Worm (Caenorhabditis elegans) whole organism, young adult: ENCODE data around the gene rfc-1.

Source experiments
- C17E4.6 ChIP-seq: fragments of 200-800 bp; sonication (Bioruptor generic); IDR thresholded peaks from 2 replicates; pipeline ENCODE4 v1.3.6; 2022; ENCODE audit warnings: missing genetic modification reagents, missing genetic modification characterization, missing compliant biosample characterization
- F10E7.11 ChIP-seq: sonication (generic microtip); optimal IDR thresholded peaks from 2 replicates; lab custom pipeline; 2017; ENCODE audit warnings: mild to moderate bottlenecking, missing genetic modification characterization, moderate library complexity, missing compliant biosample characterization
- F39B2.1 ChIP-seq: fragments of 200-800 bp; sonication (Bioruptor generic); IDR thresholded peaks from 2 replicates; pipeline ENCODE4 v1.3.6; 2022; ENCODE audit warnings: missing genetic modification reagents, missing genetic modification characterization, missing compliant biosample characterization
- F52B5.7 ChIP-seq: sonication (generic microtip); optimal IDR thresholded peaks from 2 replicates; lab custom pipeline; 2016; ENCODE audit warnings: mild to moderate bottlenecking, missing genetic modification characterization, missing compliant biosample characterization
- F55B11.4 ChIP-seq: sonication (generic microtip); optimal IDR thresholded peaks from 2 replicates; lab custom pipeline; 2016; ENCODE audit warnings: missing compliant biosample characterization, missing genetic modification characterization, borderline replicate concordance; ENCODE audit not compliant: insufficient read depth
- K11D2.4 ChIP-seq: fragments of 200-800 bp; sonication (Bioruptor generic); IDR thresholded peaks from 2 replicates; pipeline ENCODE4 v1.3.6; 2022; ENCODE audit warnings: missing genetic modification reagents, missing genetic modification characterization, missing compliant biosample characterization
- Y53G8AR.9 ChIP-seq: fragments of 200-800 bp; sonication (Bioruptor generic); conservative IDR thresholded peaks from 2 replicates; pipeline ENCODE4 v1.3.6; 2022; ENCODE audit warnings: missing genetic modification reagents, missing genetic modification characterization, missing compliant biosample characterization
- akir-1 ChIP-seq: fragments of 200-800 bp; sonication (Bioruptor generic); optimal IDR thresholded peaks from 2 replicates; lab custom pipeline; 2018; ENCODE audit warnings: mild to moderate bottlenecking, missing genetic modification characterization, moderate library complexity, missing compliant biosample characterization
- ama-1 ChIP-seq, 3 experiments: fragments of 150-350 bp in 1 of 3; sonication (generic microtip) in 2 of 3; optimal IDR thresholded peaks; 2 replicates each; lab custom pipeline; 2014 to 2018; ENCODE audit warnings: missing biosample characterization in 2 of 3, missing genetic modification characterization in 2 of 3, missing genetic modification reagents in 2 of 3
- aptf-3 ChIP-seq: fragments of 200-800 bp; sonication (Bioruptor generic); IDR thresholded peaks from 2 replicates; pipeline ENCODE4 v1.3.6; 2022; ENCODE audit warnings: missing genetic modification characterization, missing compliant biosample characterization
- ccch-3 ChIP-seq: fragments of 200-800 bp; sonication (Bioruptor generic); optimal IDR thresholded peaks from 2 replicates; lab custom pipeline; 2018; ENCODE audit warnings: mild to moderate bottlenecking, missing genetic modification characterization, missing compliant biosample characterization
- cebp-1 ChIP-seq, 2 experiments: fragments of 200-800 bp in 1 of 2; sonication (Bioruptor generic) in 1 of 2; sonication (generic microtip) in 1 of 2; IDR thresholded peaks in 1 of 2; optimal IDR thresholded peaks in 1 of 2; 2 replicates each; pipeline versions ENCODE4 v1.3.6 to Lab custom; 2017 to 2022; ENCODE audit warnings: missing compliant biosample characterization in 2 of 2, missing genetic modification characterization in 2 of 2, mild to moderate bottlenecking in 1 of 2, missing genetic modification reagents in 1 of 2, moderate library complexity in 1 of 2
- ceh-27 ChIP-seq: fragments of 200-800 bp; sonication (Bioruptor generic); optimal IDR thresholded peaks from 2 replicates; lab custom pipeline; 2018; ENCODE audit warnings: mild to moderate bottlenecking, missing genetic modification characterization, moderate library complexity, missing compliant biosample characterization
- ceh-58 ChIP-seq: fragments of 200-800 bp; sonication (Bioruptor generic); IDR thresholded peaks from 2 replicates; pipeline ENCODE4 v1.3.6; 2022; ENCODE audit warnings: missing genetic modification characterization, missing compliant biosample characterization
- chd-7 ChIP-seq: sonication (generic microtip); optimal IDR thresholded peaks from 2 replicates; lab custom pipeline; 2016; ENCODE audit warnings: mild to moderate bottlenecking, missing genetic modification characterization, moderate library complexity, missing compliant biosample characterization
- dpff-1 ChIP-seq: sonication (generic microtip); optimal IDR thresholded peaks from 2 replicates; lab custom pipeline; 2017; ENCODE audit warnings: mild to moderate bottlenecking, missing genetic modification characterization, missing compliant biosample characterization
- efl-1 ChIP-seq: fragments of 150-350 bp; optimal IDR thresholded peaks from 2 replicates; lab custom pipeline; 2014; ENCODE audit warnings: missing biosample characterization, missing genetic modification reagents, missing genetic modification characterization
- egl-18 ChIP-seq: fragments of 200-800 bp; sonication (Bioruptor generic); IDR thresholded peaks from 2 replicates; pipeline ENCODE4 v1.3.6; 2022; ENCODE audit warnings: missing genetic modification reagents, missing genetic modification characterization, missing compliant biosample characterization
- him-1 ChIP-seq: sonication (generic microtip); optimal IDR thresholded peaks from 2 replicates; lab custom pipeline; 2016; ENCODE audit warnings: missing genotype, missing genetic modification reagents, missing genetic modification characterization, missing compliant biosample characterization
- hmg-20 ChIP-seq: fragments of 200-800 bp; sonication (Bioruptor generic); IDR thresholded peaks from 2 replicates; pipeline ENCODE4 v1.3.6; 2022; ENCODE audit warnings: missing genetic modification reagents, missing genetic modification characterization, missing compliant biosample characterization
- let-607 ChIP-seq, 2 experiments: fragments of 200-800 bp in 1 of 2; sonication (Bioruptor generic) in 1 of 2; sonication (generic microtip) in 1 of 2; optimal IDR thresholded peaks; 2 replicates each; lab custom pipeline; 2016 to 2018; ENCODE audit warnings: mild to moderate bottlenecking in 2 of 2, missing compliant biosample characterization in 2 of 2, missing genetic modification characterization in 2 of 2, moderate library complexity in 2 of 2, missing genotype in 1 of 2
- lin-54 ChIP-seq: fragments of 200-800 bp; sonication (Bioruptor generic); optimal IDR thresholded peaks from 2 replicates; lab custom pipeline; 2018; ENCODE audit warnings: mild to moderate bottlenecking, missing genetic modification characterization, missing compliant biosample characterization
- madf-10 ChIP-seq: sonication (generic microtip); optimal IDR thresholded peaks from 2 replicates; lab custom pipeline; 2016; ENCODE audit warnings: mild to moderate bottlenecking, missing genetic modification characterization, missing compliant biosample characterization
- mcd-1 ChIP-seq: fragments of 200-800 bp; sonication (Bioruptor generic); IDR thresholded peaks from 2 replicates; pipeline ENCODE4 v1.3.6; 2022; ENCODE audit warnings: missing genetic modification reagents, missing genetic modification characterization, missing compliant biosample characterization
- nfya-2 ChIP-seq: fragments of 200-800 bp; sonication (Bioruptor generic); IDR thresholded peaks from 2 replicates; pipeline ENCODE4 v1.3.6; 2022; ENCODE audit warnings: missing genetic modification reagents, missing genetic modification characterization, missing compliant biosample characterization
- rcor-1 ChIP-seq: fragments of 200-800 bp; sonication (Bioruptor generic); IDR thresholded peaks from 2 replicates; pipeline ENCODE4 v1.3.6; 2022; ENCODE audit warnings: missing genetic modification reagents, missing genetic modification characterization, missing compliant biosample characterization
- repo-1 ChIP-seq: sonication (generic microtip); optimal IDR thresholded peaks from 2 replicates; lab custom pipeline; 2017; ENCODE audit warnings: mild to moderate bottlenecking, missing genetic modification characterization, missing compliant biosample characterization
- somi-1 ChIP-seq: fragments of 200-800 bp; sonication (Bioruptor generic); optimal IDR thresholded peaks from 2 replicates; lab custom pipeline; 2018; ENCODE audit warnings: mild to moderate bottlenecking, missing genetic modification characterization, missing compliant biosample characterization
- tbx-9 ChIP-seq: sonication (generic microtip); optimal IDR thresholded peaks from 2 replicates; lab custom pipeline; 2016; ENCODE audit warnings: borderline replicate concordance, missing genetic modification characterization, inconsistent platforms, missing compliant biosample characterization
- unc-130 ChIP-seq: sonication (generic microtip); optimal IDR thresholded peaks from 2 replicates; lab custom pipeline; 2016; ENCODE audit warnings: missing genetic modification reagents, missing genetic modification characterization, missing compliant biosample characterization
- unc-62 ChIP-seq: fragments of 150-350 bp; optimal IDR thresholded peaks from 2 replicates; lab custom pipeline; 2014; ENCODE audit warnings: missing biosample characterization, missing genetic modification reagents, missing genetic modification characterization
- xnd-1 ChIP-seq: sonication (generic microtip); optimal IDR thresholded peaks from 2 replicates; lab custom pipeline; 2016; ENCODE audit warnings: missing genotype, missing genetic modification reagents, missing genetic modification characterization, missing compliant biosample characterization
- zfh-2 ChIP-seq: fragments of 200-800 bp; sonication (Bioruptor generic); conservative IDR thresholded peaks from 2 replicates; pipeline ENCODE4 v1.3.6; 2022; ENCODE audit warnings: missing genetic modification reagents, missing genetic modification characterization, missing compliant biosample characterization
- zim-3 ChIP-seq: sonication (generic microtip); optimal IDR thresholded peaks from 2 replicates; lab custom pipeline; 2017; ENCODE audit warnings: mild to moderate bottlenecking, missing genetic modification characterization, moderate library complexity, missing compliant biosample characterization
- ztf-26 ChIP-seq: sonication (generic microtip); optimal IDR thresholded peaks from 2 replicates; lab custom pipeline; 2017; ENCODE audit warnings: missing genetic modification characterization, missing compliant biosample characterization
- ztf-28 ChIP-seq: fragments of 200-800 bp; sonication (Bioruptor generic); IDR thresholded peaks from 2 replicates; pipeline ENCODE4 v1.3.6; 2022; ENCODE audit warnings: missing genetic modification reagents, missing genetic modification characterization, missing compliant biosample characterization
- ztf-3 ChIP-seq: fragments of 200-800 bp; sonication (Bioruptor generic); optimal IDR thresholded peaks from 2 replicates; lab custom pipeline; 2018; ENCODE audit warnings: mild to moderate bottlenecking, missing genetic modification characterization, missing compliant biosample characterization

rfc-1 gene

DNA sequence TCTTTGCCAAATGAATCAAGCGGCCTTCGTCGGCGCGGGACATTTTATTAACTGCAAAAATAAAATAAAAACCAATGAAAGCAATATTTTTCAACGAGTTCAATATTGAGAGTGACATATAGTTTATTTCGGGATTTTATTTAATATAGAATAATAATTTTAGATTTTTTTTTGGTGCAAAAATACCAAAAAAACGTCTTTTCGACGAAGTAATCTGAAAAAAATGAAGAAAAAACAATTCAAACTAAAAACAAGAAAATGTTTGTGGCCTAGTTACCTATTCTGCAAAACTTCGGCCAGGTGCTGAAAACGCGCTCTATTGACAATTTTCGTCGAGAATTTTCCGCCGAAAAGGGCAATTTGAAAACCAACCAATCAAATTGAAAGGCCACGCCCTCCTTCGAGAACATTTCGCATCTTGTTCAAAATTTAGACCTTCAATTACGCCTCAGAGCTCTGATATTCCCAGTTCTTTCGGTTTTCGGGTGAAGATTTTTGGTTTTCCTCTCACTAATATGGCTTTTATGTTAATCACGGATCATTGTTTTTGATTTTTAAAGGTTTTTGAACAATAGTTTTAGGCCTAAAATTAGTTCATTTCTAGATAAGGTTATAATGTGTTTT, 39.8 kb upstream of the rfc-1 start, which contains the start of gene C47E8.4 (continued):
- TF ChIP-seq akir-1 (GFP tag; lab: Kevin White, UChicago) (peak; percentile 84), ztf-28 (GFP tag; lab: Robert Waterston, UW) (peak; percentile 94), zim-3 (tag; lab: Kevin White, UChicago) (peak; percentile 76), cebp-1 (GFP tag; IDR thresholded peaks at IDR 0.05; lab: Robert Waterston, UW) (peak; percentile 60; the same call in 1 of the 2 replicates), cebp-1 (tag; optimal IDR thresholded peaks at IDR 0.05; lab: Kevin White, UChicago) (peak; percentile 92), efl-1 (GFP tag; lab: Kevin White, UChicago) (peak; percentile 66), mcd-1 (GFP tag; lab: Robert Waterston, UW) (peak; percentile 100), ccch-3 (peak; percentile 90), Y53G8AR.9 (GFP tag; lab: Robert Waterston, UW) (peak; percentile 95), repo-1 (tag; lab: Kevin White, UChicago) (peak; percentile 88), aptf-3 (GFP tag; lab: Robert Waterston, UW) (peak; percentile 75; the same call in 1 of the 2 replicates), rcor-1 (peak; percentile 97), ceh-27 (GFP tag; lab: Kevin White, UChicago) (peak; percentile 98), madf-10 (peak; percentile 93), somi-1 (GFP tag; lab: Kevin White, UChicago) (peak; percentile 90), hmg-20 (GFP tag; lab: Robert Waterston, UW) (peak; percentile 91), zfh-2 (no peak), F52B5.7 (tag; lab: Kevin White, UChicago) (peak; percentile 88), ama-1 (optimal IDR thresholded peaks at IDR 0.05; lab: Kevin White, UChicago) (peak; percentile 53), ama-1 (GFP tag; optimal IDR thresholded peaks at IDR 0.05; lab: Kevin White, UChicago) (no peak), unc-130 (GFP tag; lab: Kevin White, UChicago) (peak; percentile 97), unc-62 (GFP tag; lab: Kevin White, UChicago) (peak; percentile 34), tbx-9 (tag; lab: Kevin White, UChicago) (no peak), F39B2.1 (GFP tag; lab: Robert Waterston, UW) (peak; percentile 80; the same call in 1 of the 2 replicates), dpff-1 (peak; percentile 46), lin-54 (GFP tag; lab: Kevin White, UChicago) (peak; percentile 98), C17E4.6 (GFP tag; lab: Robert Waterston, UW) (peak; percentile 89), F10E7.11 (tag; lab: Kevin White, UChicago) (peak; percentile 64), ztf-3 (peak; percentile 85), K11D2.4 (GFP tag; lab: Robert Waterston, UW) (peak; percentile 94), xnd-1 (peak; percentile 75), him-1 (tag; lab: Kevin White, UChicago) (peak; percentile 81), ztf-26 (peak; percentile 94), nfya-2 (GFP tag; lab: Robert Waterston, UW) (peak; percentile 99), chd-7 (tag; lab: Kevin White, UChicago) (peak; percentile 94), egl-18 (GFP tag; lab: Robert Waterston, UW) (peak; percentile 94), let-607 (tag; optimal IDR thresholded peaks at IDR 0.05; lab: Kevin White, UChicago) (peak; percentile 31 to 92), F55B11.4 (tag; lab: Kevin White, UChicago) (no peak), ceh-58 (GFP tag; lab: Robert Waterston, UW) (0 out of 2 replicates have a peak, but pooled peaks have one; percentile 79)
